Worm (Caenorhabditis elegans) whole organism, late embryonic: ENCODE results near the gene npax-1.

Experiments used
- T23F11.4 ChIP-seq: fragments of 200-800 bp; sonication (Bioruptor generic); optimal IDR thresholded peaks from 2 replicates; lab custom pipeline; 2018; ENCODE audit warnings: mild to moderate bottlenecking, missing genetic modification characterization, missing compliant biosample characterization
- ama-1 ChIP-seq: fragments of 150-350 bp; optimal IDR thresholded peaks from 2 replicates; lab custom pipeline; 2014
- ceh-34 ChIP-seq: sonication (generic microtip); optimal IDR thresholded peaks from 2 replicates; lab custom pipeline; 2016; ENCODE audit warnings: mild to moderate bottlenecking, missing genetic modification characterization, missing compliant biosample characterization
- fkh-10 ChIP-seq: fragments of 150-350 bp; optimal IDR thresholded peaks from 2 replicates; lab custom pipeline; 2014; ENCODE audit warnings: missing biosample characterization, missing genetic modification reagents, missing genetic modification characterization
- hlh-15 ChIP-seq: sonication (generic microtip); optimal IDR thresholded peaks from 2 replicates; lab custom pipeline; 2016; ENCODE audit warnings: missing genetic modification characterization, missing compliant biosample characterization
- lin-11 ChIP-seq: fragments of 200-800 bp; sonication (Bioruptor generic); optimal IDR thresholded peaks from 2 replicates; lab custom pipeline; 2018; ENCODE audit warnings: mild to moderate bottlenecking, missing genetic modification characterization, missing compliant biosample characterization
- pros-1 ChIP-seq: fragments of 150-350 bp; optimal IDR thresholded peaks from 2 replicates; lab custom pipeline; 2014; ENCODE audit warnings: missing biosample characterization, missing genetic modification reagents, missing genetic modification characterization
- sox-4 ChIP-seq: sonication (generic microtip); optimal IDR thresholded peaks from 2 replicates; lab custom pipeline; 2017; ENCODE audit warnings: mild to moderate bottlenecking, missing genetic modification characterization, inconsistent platforms, missing compliant biosample characterization
- tbx-2 ChIP-seq: sonication (generic microtip); optimal IDR thresholded peaks from 2 replicates; lab custom pipeline; 2016; ENCODE audit warnings: missing genetic modification characterization, missing compliant biosample characterization
- unc-86 ChIP-seq: sonication (generic microtip); optimal IDR thresholded peaks from 2 replicates; lab custom pipeline; 2016; ENCODE audit warnings: missing genetic modification characterization, missing compliant biosample characterization
- ztf-16 ChIP-seq: sonication (generic microtip); optimal IDR thresholded peaks from 2 replicates; lab custom pipeline; 2017; ENCODE audit warnings: missing genetic modification characterization, missing compliant biosample characterization

DNA sequence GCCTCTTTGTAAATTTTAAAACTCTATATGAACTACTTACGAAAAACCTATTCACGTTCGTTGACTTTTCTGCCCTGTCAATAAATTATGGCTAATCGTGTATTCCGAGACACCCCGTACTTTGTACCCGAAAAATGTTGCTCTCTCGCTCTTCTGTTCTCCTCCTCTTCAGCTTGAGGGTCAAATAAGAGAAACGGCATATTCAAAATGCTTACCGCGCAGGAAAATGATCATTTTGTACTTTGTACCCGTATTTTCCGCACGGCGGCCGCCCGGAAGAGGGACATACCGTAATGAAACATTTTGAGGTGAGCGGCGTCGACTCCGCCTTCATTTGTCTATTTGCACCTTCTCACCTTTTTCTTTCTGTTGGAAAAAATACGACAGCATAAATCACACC is 12.5 kb upstream of the npax-1 start:
- TF ChIP-seq ama-1 (lab: Kevin White, UChicago) (no peak), fkh-10 (GFP tag; lab: Kevin White, UChicago) (no peak), unc-86 (tag; lab: Kevin White, UChicago) (no peak), lin-11 (no peak), T23F11.4 (no peak), sox-4 (tag; lab: Kevin White, UChicago) (no peak), ztf-16 (tag; lab: Kevin White, UChicago) (no peak), hlh-15 (tag; lab: Kevin White, UChicago) (no peak), ceh-34 (tag; lab: Kevin White, UChicago) (peak; percentile 26), pros-1 (tag; lab: Kevin White, UChicago) (no peak), tbx-2 (tag; lab: Kevin White, UChicago) (no peak)
